Worm (Caenorhabditis elegans) whole organism, young adult: ENCODE results near the gene Y53F4B.10.

Experiments used
- B0035.1 ChIP-seq: sonication (generic microtip); optimal IDR thresholded peaks from 2 replicates; lab custom pipeline; 2016; ENCODE audit warnings: missing genetic modification characterization, mild to moderate bottlenecking, missing compliant biosample characterization, missing genotype, missing genetic modification reagents
- F22D6.2 ChIP-seq: sonication (generic microtip); optimal IDR thresholded peaks from 2 replicates; lab custom pipeline; 2016; ENCODE audit warnings: mild to moderate bottlenecking, missing genetic modification characterization, missing compliant biosample characterization
- F37B4.10 ChIP-seq: fragments of 200-800 bp; sonication (Bioruptor generic); IDR thresholded peaks from 2 replicates; pipeline ENCODE4 v1.3.6; 2022; ENCODE audit warnings: missing genetic modification characterization, missing compliant biosample characterization
- Y56A3A.18 ChIP-seq: fragments of 200-800 bp; sonication (Bioruptor generic); IDR thresholded peaks from 2 replicates; pipeline ENCODE4 v1.3.6; 2022; ENCODE audit warnings: missing genetic modification reagents, missing genetic modification characterization, missing compliant biosample characterization
- akir-1 ChIP-seq: fragments of 200-800 bp; sonication (Bioruptor generic); optimal IDR thresholded peaks from 2 replicates; lab custom pipeline; 2018; ENCODE audit warnings: mild to moderate bottlenecking, missing genetic modification characterization, moderate library complexity, missing compliant biosample characterization
- ama-1 ChIP-seq, 3 experiments: fragments of 150-350 bp in 1 of 3; sonication (generic microtip) in 2 of 3; optimal IDR thresholded peaks; 2 replicates each; lab custom pipeline; 2014 to 2018; ENCODE audit warnings: missing biosample characterization in 2 of 3, missing genetic modification characterization in 2 of 3, missing genetic modification reagents in 2 of 3
- dpff-1 ChIP-seq: sonication (generic microtip); optimal IDR thresholded peaks from 2 replicates; lab custom pipeline; 2017; ENCODE audit warnings: mild to moderate bottlenecking, missing genetic modification characterization, missing compliant biosample characterization
- dpl-1 ChIP-seq: fragments of 150-350 bp; optimal IDR thresholded peaks from 2 replicates; lab custom pipeline; 2014; ENCODE audit warnings: missing biosample characterization, missing genetic modification reagents, missing genetic modification characterization
- hmg-20 ChIP-seq: fragments of 200-800 bp; sonication (Bioruptor generic); IDR thresholded peaks from 2 replicates; pipeline ENCODE4 v1.3.6; 2022; ENCODE audit warnings: missing genetic modification reagents, missing genetic modification characterization, missing compliant biosample characterization
- hsf-1 ChIP-seq: fragments of 200-800 bp; sonication (Bioruptor generic); IDR thresholded peaks from 2 replicates; pipeline ENCODE4 v1.3.6; 2022; ENCODE audit warnings: missing genetic modification reagents, missing genetic modification characterization, missing compliant biosample characterization
- let-607 ChIP-seq, 2 experiments: fragments of 200-800 bp in 1 of 2; sonication (Bioruptor generic) in 1 of 2; sonication (generic microtip) in 1 of 2; optimal IDR thresholded peaks; 2 replicates each; lab custom pipeline; 2016 to 2018; ENCODE audit warnings: mild to moderate bottlenecking in 2 of 2, missing compliant biosample characterization in 2 of 2, missing genetic modification characterization in 2 of 2, moderate library complexity in 2 of 2, missing genotype in 1 of 2
- nhr-120 ChIP-seq: fragments of 200-800 bp; sonication (Bioruptor generic); IDR thresholded peaks from 2 replicates; pipeline ENCODE4 v1.3.6; 2022; ENCODE audit warnings: missing genetic modification characterization, missing compliant biosample characterization
- nhr-80 ChIP-seq: sonication (generic microtip); optimal IDR thresholded peaks from 2 replicates; lab custom pipeline; 2016; ENCODE audit warnings: missing genetic modification characterization, missing compliant biosample characterization
- rcor-1 ChIP-seq: fragments of 200-800 bp; sonication (Bioruptor generic); IDR thresholded peaks from 2 replicates; pipeline ENCODE4 v1.3.6; 2022; ENCODE audit warnings: missing genetic modification reagents, missing genetic modification characterization, missing compliant biosample characterization
- rpc-1 ChIP-seq, 2 experiments: fragments of 150-350 bp in 1 of 2; sonication (generic microtip) in 1 of 2; optimal IDR thresholded peaks; 2 replicates each; lab custom pipeline; 2014 to 2018; ENCODE audit warnings: missing biosample characterization in 1 of 2, missing genetic modification characterization in 1 of 2, missing genetic modification reagents in 1 of 2, missing genotype in 1 of 2
- tlf-1 ChIP-seq: fragments of 200-800 bp; sonication (Bioruptor generic); optimal IDR thresholded peaks from 2 replicates; lab custom pipeline; 2018; ENCODE audit warnings: mild to moderate bottlenecking, missing genetic modification characterization, missing compliant biosample characterization
- ztf-25 ChIP-seq: fragments of 200-800 bp; sonication (Bioruptor generic); IDR thresholded peaks from 2 replicates; pipeline ENCODE4 v1.3.6; 2022; ENCODE audit warnings: missing genetic modification reagents, missing genetic modification characterization, missing compliant biosample characterization
- ztf-3 ChIP-seq: fragments of 200-800 bp; sonication (Bioruptor generic); optimal IDR thresholded peaks from 2 replicates; lab custom pipeline; 2018; ENCODE audit warnings: mild to moderate bottlenecking, missing genetic modification characterization, missing compliant biosample characterization

Y53F4B.10 gene

DNA sequence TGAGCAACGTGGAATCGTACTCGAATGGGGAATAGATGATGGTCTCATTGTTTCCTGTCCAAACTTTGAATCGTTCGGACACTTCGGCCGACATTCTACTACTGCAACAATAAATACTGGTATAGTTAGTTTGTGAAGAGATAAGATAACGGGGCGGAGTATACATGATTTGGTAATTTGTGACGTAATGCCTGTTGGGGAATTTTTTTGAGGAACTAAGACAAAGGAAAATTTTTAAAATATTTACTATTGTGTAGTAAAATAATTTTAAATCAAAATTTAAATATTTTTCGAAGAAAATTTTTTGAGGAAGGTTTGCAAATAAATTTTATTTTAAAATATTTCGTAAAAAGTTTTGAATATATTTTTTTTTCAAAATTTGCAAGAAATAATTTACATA lies 39.3 kb downstream of the Y53F4B.10 start, which contains the start of gene elo-9:
elo-9 (minus strand) TSS at position 101 of the 400 bp plus-strand sequence.
- TF ChIP-seq B0035.1 (no peak), dpff-1 (tag; lab: Kevin White, UChicago) (no peak), dpl-1 (GFP tag; lab: Kevin White, UChicago) (no peak)

DNA sequence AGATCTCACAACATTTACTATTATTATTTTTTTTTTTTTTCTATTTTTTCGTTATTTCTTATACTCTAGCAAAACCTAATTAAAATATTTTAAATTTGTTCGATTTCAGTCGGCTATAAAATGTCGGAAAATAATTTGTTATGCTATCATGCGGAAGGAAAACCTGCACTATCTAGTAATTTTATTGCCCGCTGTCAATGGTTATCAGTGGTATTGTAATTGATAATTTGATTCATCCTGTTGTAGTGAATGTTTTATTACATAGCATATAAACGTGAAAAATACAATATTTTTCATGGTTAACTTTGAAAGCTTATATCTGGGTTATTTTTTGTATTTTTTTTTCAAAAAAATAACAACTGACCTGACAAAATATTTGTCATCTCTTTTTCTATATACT lies 44.0 kb downstream of the Y53F4B.10 start:
- peak; percentile 31 for TF ChIP-seq nhr-80 (tag; lab: Kevin White, UChicago)
- TF ChIP-seq ztf-25 (GFP tag; lab: Robert Waterston, UW): no peak

DNA sequence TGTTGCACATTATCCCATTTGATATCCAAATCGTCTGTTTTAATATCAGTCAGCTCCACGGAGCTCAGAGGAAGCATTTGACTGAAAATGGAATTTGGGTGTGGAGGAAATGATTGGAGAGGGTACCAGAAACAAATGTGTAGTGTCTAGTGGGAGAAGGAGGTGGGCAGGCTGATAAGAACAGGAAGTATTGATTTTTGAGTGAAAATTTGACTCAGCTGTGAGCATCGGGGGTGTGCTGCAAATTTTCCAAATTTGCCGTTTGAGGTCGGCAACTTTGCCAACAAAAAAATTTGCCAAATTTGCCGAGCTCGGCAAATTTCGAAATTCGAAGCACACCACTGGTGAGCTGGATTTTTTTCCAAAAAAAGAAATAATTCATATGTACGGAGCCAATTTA lies 45.2 kb downstream of the Y53F4B.10 start, which contains the start of gene Y53F4B.1:
Y53F4B.1 (minus strand) TSS at position 101 of the 400 bp plus-strand sequence.
- TF ChIP-seq hmg-20: no peak
- no peak for TF ChIP-seq ztf-3 (GFP tag; lab: Kevin White, UChicago)
- no peak for TF ChIP-seq hsf-1 (GFP tag; lab: Robert Waterston, UW)
- TF ChIP-seq rcor-1 (GFP tag; lab: Robert Waterston, UW): no peak
- TF ChIP-seq akir-1 (GFP tag; lab: Kevin White, UChicago): no peak
- no peak for TF ChIP-seq Y56A3A.18 (GFP tag; lab: Robert Waterston, UW)
- no peak for TF ChIP-seq F22D6.2 (tag; lab: Kevin White, UChicago)
- TF ChIP-seq rpc-1 (optimal IDR thresholded peaks at IDR 0.05; lab: Kevin White, UChicago): no peak
- TF ChIP-seq rpc-1 (tag; optimal IDR thresholded peaks at IDR 0.05; lab: Kevin White, UChicago): no peak
- TF ChIP-seq, all 124 proteins: peak for 0

DNA sequence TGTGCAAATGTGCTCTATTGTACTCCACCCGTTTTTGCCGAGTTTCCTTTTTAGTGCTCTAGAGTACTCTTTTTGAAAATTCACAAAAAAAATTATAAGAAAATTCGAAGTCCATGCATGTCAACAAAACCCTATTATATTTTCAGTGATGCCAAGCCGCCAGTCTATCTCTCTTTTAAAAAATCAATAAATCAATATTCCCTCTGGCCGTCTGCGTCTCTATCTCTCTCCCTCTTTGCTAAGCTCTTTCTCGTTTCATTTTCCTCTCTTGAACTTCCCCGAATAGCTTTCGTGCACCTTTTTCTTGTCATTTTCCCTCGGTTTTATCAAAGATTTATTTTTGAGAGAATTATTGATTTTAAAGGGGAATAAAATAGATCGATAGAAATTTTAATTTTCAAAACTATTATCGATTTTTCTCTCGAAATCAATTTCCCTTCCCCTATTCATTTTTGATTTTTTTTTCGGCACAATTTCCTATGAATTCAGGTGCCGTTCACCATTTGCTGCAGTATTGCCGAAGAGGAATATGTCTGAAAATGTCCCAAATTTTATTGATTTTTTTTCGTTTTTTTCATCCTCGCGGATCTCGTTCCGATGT lies 50.7 kb downstream of the Y53F4B.10 start:
- TF ChIP-seq dpff-1 (tag; lab: Kevin White, UChicago) (no peak), tlf-1 (GFP tag; lab: Kevin White, UChicago) (no peak), F37B4.10 (no peak), let-607 (tag; optimal IDR thresholded peaks at IDR 0.05; lab: Kevin White, UChicago) (no peak), nhr-120 (GFP tag; lab: Robert Waterston, UW) (no peak), ama-1 (optimal IDR thresholded peaks at IDR 0.05; lab: Kevin White, UChicago) (no peak), ama-1 (GFP tag; optimal IDR thresholded peaks at IDR 0.05; lab: Kevin White, UChicago) (no peak)
- TF ChIP-seq, all 124 proteins: peak for 0
